Fruit fly (Drosophila melanogaster) whole organism, wandering third instar larva: ENCODE measurements around the gene grn.

Source experiments
- Dif ChIP-seq: fragments of 200-275, 200-300 bp; sonication (Bioruptor generic); optimal IDR thresholded peaks from 2 replicates; lab custom pipeline; 2018; ENCODE audit warnings: missing biosample characterization, missing genetic modification characterization; ENCODE audit not compliant: partially characterized antibody
- HLH106 ChIP-seq: fragments of 200-800 bp; optimal IDR thresholded peaks from 3 replicates; lab custom pipeline; 2019; ENCODE audit warnings: missing biosample characterization, mild to moderate bottlenecking, missing genetic modification characterization, moderate library complexity
- Hr78 ChIP-seq: fragments of >200 bp; optimal IDR thresholded peaks from 2 replicates; lab custom pipeline; 2017; ENCODE audit warnings: missing biosample characterization, missing genetic modification characterization
- Mio ChIP-seq: sonication (Bioruptor generic); optimal IDR thresholded peaks from 2 replicates; lab custom pipeline; 2016; ENCODE audit warnings: missing biosample characterization, missing genetic modification characterization
- Myc ChIP-seq: fragments of >200 bp; optimal IDR thresholded peaks from 2 replicates; lab custom pipeline; 2017
- N ChIP-seq: fragments of >200 bp; optimal IDR thresholded peaks from 2 replicates; lab custom pipeline; 2018; ENCODE audit warnings: missing biosample characterization, missing external identifiers, missing genetic modification characterization
- OdsH ChIP-seq: fragments of 200-800 bp; sonication (Bioruptor generic); optimal IDR thresholded peaks from 2 replicates; lab custom pipeline; 2016; ENCODE audit warnings: missing biosample characterization, mild to moderate bottlenecking, missing genetic modification characterization
- Rel ChIP-seq, 2 experiments: fragments of 200-800 bp; sonication (Bioruptor generic) in 1 of 2; optimal IDR thresholded peaks; 2 replicates in 1 of 2; 3 replicates in 1 of 2; lab custom pipeline; 2016 to 2019; ENCODE audit warnings: mild to moderate bottlenecking in 2 of 2, missing biosample characterization in 2 of 2, missing genetic modification characterization in 2 of 2, moderate library complexity in 1 of 2
- br ChIP-seq: fragments of 200-800 bp; sonication (Bioruptor generic); optimal IDR thresholded peaks from 2 replicates; lab custom pipeline; 2016; ENCODE audit warnings: missing biosample characterization, missing genetic modification characterization
- h ChIP-seq: fragments of 200-800 bp; sonication (Bioruptor generic); optimal IDR thresholded peaks from 3 replicates; lab custom pipeline; 2016; ENCODE audit warnings: missing biosample characterization, mild to moderate bottlenecking, missing genetic modification characterization
- lola ChIP-seq: fragments of >200 bp; optimal IDR thresholded peaks from 2 replicates; lab custom pipeline; 2017; ENCODE audit warnings: missing biosample characterization, missing genetic modification characterization
- pan ChIP-seq: fragments of >200 bp; optimal IDR thresholded peaks from 2 replicates; lab custom pipeline; 2017
- psq ChIP-seq: fragments of 200-800 bp; sonication (Bioruptor generic); optimal IDR thresholded peaks from 3 replicates; lab custom pipeline; 2017; ENCODE audit warnings: missing biosample characterization, mild to moderate bottlenecking, missing genetic modification characterization, moderate library complexity
- usp ChIP-seq: fragments of >200 bp; optimal IDR thresholded peaks from 2 replicates; lab custom pipeline; 2017; ENCODE audit warnings: missing biosample characterization, missing genetic modification characterization

DNA sequence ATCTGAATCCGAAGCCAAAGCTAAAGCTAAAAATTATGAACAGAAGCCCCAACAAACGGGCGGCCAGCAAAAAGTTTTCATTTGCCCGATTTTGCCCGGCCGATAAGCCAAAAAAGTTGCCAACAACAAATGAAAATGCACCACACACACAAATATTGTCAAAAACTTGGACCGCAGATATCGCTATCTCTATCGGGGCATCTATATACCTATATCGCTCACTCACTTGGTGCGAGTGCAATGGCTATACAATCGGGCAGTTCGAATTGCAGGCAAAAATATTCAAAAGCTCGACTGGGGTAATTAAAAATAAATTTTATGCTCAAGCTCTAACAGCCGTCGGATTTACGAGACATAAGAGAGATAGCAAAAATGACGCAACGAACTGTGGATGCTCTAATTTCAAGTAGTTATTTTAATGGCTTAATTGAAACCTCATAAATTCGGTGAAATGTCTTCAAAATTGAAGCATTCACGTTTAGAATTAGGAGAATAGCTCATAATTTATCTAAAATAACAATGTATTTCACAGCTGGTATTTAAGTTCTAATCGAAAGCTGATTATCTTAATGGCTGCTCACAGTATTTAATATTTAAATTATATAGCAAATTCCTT lies 5.1 kb downstream of the grn start:
- TF ChIP-seq OdsH (GFP tag; lab: Kevin White, UChicago) (no peak), Dif (GFP tag; lab: Kevin White, UChicago) (no peak), N (GFP tag; lab: Kevin White, UChicago) (no peak), h (GFP tag; lab: Kevin White, UChicago) (no peak), usp (GFP tag; lab: Kevin White, UChicago) (no peak), psq (no peak), HLH106 (tag; lab: Kevin White, UChicago) (no peak), pan (lab: Kevin White, UChicago) (no peak), lola (GFP tag; lab: Kevin White, UChicago) (no peak), Mio (GFP tag; lab: Kevin White, UChicago) (no peak), Hr78 (GFP tag; lab: Kevin White, UChicago) (no peak), Rel (GFP tag; optimal IDR thresholded peaks at IDR 0.05; lab: Kevin White, UChicago) (no peak), Rel (tag; optimal IDR thresholded peaks at IDR 0.05; lab: Kevin White, UChicago) (no peak), Myc (lab: Kevin White, UChicago) (no peak), br (GFP tag; lab: Kevin White, UChicago) (no peak)
